Fruit fly (Drosophila melanogaster) whole organism, wandering third instar larva: ENCODE results near the gene CG34282.

ENCODE experiments used
- Abd-B ChIP-seq: fragments of >200 bp; optimal IDR thresholded peaks from 2 replicates; lab custom pipeline; 2017; ENCODE audit warnings: missing biosample characterization, missing genetic modification characterization
- CG32264 ChIP-seq: fragments of 200-800 bp; sonication (Bioruptor generic); optimal IDR thresholded peaks from 2 replicates; lab custom pipeline; 2016; ENCODE audit warnings: missing biosample characterization, missing genetic modification characterization
- CG9705 ChIP-seq: fragments of 200-800 bp; sonication (Bioruptor generic); optimal IDR thresholded peaks from 2 replicates; lab custom pipeline; 2018; ENCODE audit warnings: missing biosample characterization, mild to moderate bottlenecking, missing genetic modification characterization
- CrebA ChIP-seq: fragments of 200-800 bp; sonication (Bioruptor generic); optimal IDR thresholded peaks from 2 replicates; lab custom pipeline; 2016; ENCODE audit warnings: missing biosample characterization, mild to moderate bottlenecking, missing genetic modification characterization, borderline replicate concordance
- Dfd ChIP-seq: fragments of >200 bp; optimal IDR thresholded peaks from 2 replicates; lab custom pipeline; 2017; ENCODE audit warnings: missing biosample characterization, missing genetic modification characterization
- Dif ChIP-seq: fragments of 200-275, 200-300 bp; sonication (Bioruptor generic); optimal IDR thresholded peaks from 2 replicates; lab custom pipeline; 2018; ENCODE audit warnings: missing biosample characterization, missing genetic modification characterization; ENCODE audit not compliant: partially characterized antibody
- GATAd ChIP-seq: sonication (Bioruptor generic); optimal IDR thresholded peaks from 2 replicates; lab custom pipeline; 2016; ENCODE audit warnings: missing biosample characterization, missing genetic modification characterization
- HLH106 ChIP-seq: fragments of 200-800 bp; optimal IDR thresholded peaks from 3 replicates; lab custom pipeline; 2019; ENCODE audit warnings: missing biosample characterization, mild to moderate bottlenecking, missing genetic modification characterization, moderate library complexity
- Hnf4 ChIP-seq: fragments of 200-800 bp; sonication (Bioruptor generic); optimal IDR thresholded peaks from 2 replicates; lab custom pipeline; 2016; ENCODE audit warnings: missing biosample characterization, mild to moderate bottlenecking, missing genetic modification characterization
- Hr78 ChIP-seq: fragments of >200 bp; optimal IDR thresholded peaks from 2 replicates; lab custom pipeline; 2017; ENCODE audit warnings: missing biosample characterization, missing genetic modification characterization
- Hr83 ChIP-seq: fragments of 200-300 bp; sonication (Bioruptor generic); optimal IDR thresholded peaks from 2 replicates; lab custom pipeline; 2016; ENCODE audit warnings: missing biosample characterization, mild to moderate bottlenecking, missing genetic modification characterization, moderate library complexity; ENCODE audit not compliant: poor library complexity, severe bottlenecking
- Jra ChIP-seq: sonication (Bioruptor generic); optimal IDR thresholded peaks from 2 replicates; lab custom pipeline; 2016; ENCODE audit warnings: missing biosample characterization, missing genetic modification characterization
- Mio ChIP-seq: sonication (Bioruptor generic); optimal IDR thresholded peaks from 2 replicates; lab custom pipeline; 2016; ENCODE audit warnings: missing biosample characterization, missing genetic modification characterization
- Myc ChIP-seq: fragments of >200 bp; optimal IDR thresholded peaks from 2 replicates; lab custom pipeline; 2017
- N ChIP-seq: fragments of >200 bp; optimal IDR thresholded peaks from 2 replicates; lab custom pipeline; 2018; ENCODE audit warnings: missing biosample characterization, missing external identifiers, missing genetic modification characterization
- OdsH ChIP-seq: fragments of 200-800 bp; sonication (Bioruptor generic); optimal IDR thresholded peaks from 2 replicates; lab custom pipeline; 2016; ENCODE audit warnings: missing biosample characterization, mild to moderate bottlenecking, missing genetic modification characterization
- Rel ChIP-seq, 2 experiments: fragments of 200-800 bp; sonication (Bioruptor generic) in 1 of 2; optimal IDR thresholded peaks; 2 replicates in 1 of 2; 3 replicates in 1 of 2; lab custom pipeline; 2016 to 2019; ENCODE audit warnings: mild to moderate bottlenecking in 2 of 2, missing biosample characterization in 2 of 2, missing genetic modification characterization in 2 of 2, moderate library complexity in 1 of 2
- Sp1 ChIP-seq: fragments of 200-800 bp; sonication (Bioruptor generic); optimal IDR thresholded peaks from 3 replicates; lab custom pipeline; 2019; ENCODE audit warnings: missing biosample characterization, mild to moderate bottlenecking, missing genetic modification characterization, moderate library complexity
- Vsx2 ChIP-seq: fragments of 200-300, 225-300 bp; sonication (Bioruptor generic); optimal IDR thresholded peaks from 2 replicates; lab custom pipeline; 2018; ENCODE audit warnings: missing biosample characterization, missing genetic modification characterization; ENCODE audit not compliant: partially characterized antibody
- br ChIP-seq: fragments of 200-800 bp; sonication (Bioruptor generic); optimal IDR thresholded peaks from 2 replicates; lab custom pipeline; 2016; ENCODE audit warnings: missing biosample characterization, missing genetic modification characterization
- brk ChIP-seq: fragments of 200-800 bp; sonication (Bioruptor generic); optimal IDR thresholded peaks from 2 replicates; lab custom pipeline; 2016; ENCODE audit warnings: missing biosample characterization, mild to moderate bottlenecking, missing genetic modification characterization
- dl ChIP-seq, 2 experiments: fragments of 175-275, 200-275 bp in 1 of 2; fragments of 200-275 bp in 1 of 2; sonication (Bioruptor generic); optimal IDR thresholded peaks; lab custom pipeline; 2018; ENCODE audit warnings: mild to moderate bottlenecking in 2 of 2, missing biosample characterization in 2 of 2, missing genetic modification characterization in 2 of 2, moderate library complexity in 2 of 2; ENCODE audit not compliant: partially characterized antibody in 2 of 2, insufficient read depth in 1 of 2
- dmrt93B ChIP-seq: fragments of 200-800 bp; sonication (Bioruptor generic); optimal IDR thresholded peaks from 2 replicates; lab custom pipeline; 2018; ENCODE audit warnings: missing biosample characterization, mild to moderate bottlenecking, missing genetic modification characterization
- dsf ChIP-seq: sonication (Bioruptor generic); optimal IDR thresholded peaks from 2 replicates; lab custom pipeline; 2016; ENCODE audit warnings: missing biosample characterization, missing genetic modification characterization, borderline replicate concordance
- ey ChIP-seq: fragments of 200-800 bp; sonication (Bioruptor generic); optimal IDR thresholded peaks from 2 replicates; lab custom pipeline; 2016; ENCODE audit warnings: missing biosample characterization, missing genetic modification characterization
- foxo ChIP-seq, 2 experiments: fragments of 200-800 bp; sonication (Bioruptor generic); optimal IDR thresholded peaks; 2 replicates in 1 of 2; 3 replicates in 1 of 2; lab custom pipeline; 2016 to 2017; ENCODE audit warnings: missing biosample characterization in 2 of 2, missing genetic modification characterization in 2 of 2
- fru ChIP-seq: fragments of 200-800 bp; sonication (Bioruptor generic); optimal IDR thresholded peaks from 3 replicates; lab custom pipeline; 2016; ENCODE audit warnings: missing biosample characterization, mild to moderate bottlenecking, missing genetic modification characterization
- h ChIP-seq: fragments of 200-800 bp; sonication (Bioruptor generic); optimal IDR thresholded peaks from 3 replicates; lab custom pipeline; 2016; ENCODE audit warnings: missing biosample characterization, mild to moderate bottlenecking, missing genetic modification characterization
- jim ChIP-seq: fragments of 175-275, 200-325 bp; sonication (Bioruptor generic); optimal IDR thresholded peaks from 2 replicates; lab custom pipeline; 2016; ENCODE audit warnings: missing biosample characterization, mild to moderate bottlenecking, missing genetic modification characterization
- lola ChIP-seq: fragments of >200 bp; optimal IDR thresholded peaks from 2 replicates; lab custom pipeline; 2017; ENCODE audit warnings: missing biosample characterization, missing genetic modification characterization
- pan ChIP-seq: fragments of >200 bp; optimal IDR thresholded peaks from 2 replicates; lab custom pipeline; 2017
- psq ChIP-seq: fragments of 200-800 bp; sonication (Bioruptor generic); optimal IDR thresholded peaks from 3 replicates; lab custom pipeline; 2017; ENCODE audit warnings: missing biosample characterization, mild to moderate bottlenecking, missing genetic modification characterization, moderate library complexity
- rgr ChIP-seq: fragments of 200-800 bp; sonication (Bioruptor generic); optimal IDR thresholded peaks from 3 replicates; lab custom pipeline; 2016; ENCODE audit warnings: missing biosample characterization, mild to moderate bottlenecking, missing genetic modification characterization
- sage ChIP-seq: fragments of 200-800 bp; sonication (Bioruptor generic); optimal IDR thresholded peaks from 2 replicates; lab custom pipeline; 2016; ENCODE audit warnings: missing biosample characterization, mild to moderate bottlenecking, missing genetic modification characterization
- sv ChIP-seq: fragments of 200-800 bp; sonication (Bioruptor generic); optimal IDR thresholded peaks from 3 replicates; lab custom pipeline; 2016; ENCODE audit warnings: missing biosample characterization, missing genetic modification characterization
- tai ChIP-seq: sonication (Bioruptor generic); optimal IDR thresholded peaks from 2 replicates; lab custom pipeline; 2016; ENCODE audit warnings: missing biosample characterization, missing genetic modification characterization
- usp ChIP-seq: fragments of >200 bp; optimal IDR thresholded peaks from 2 replicates; lab custom pipeline; 2017; ENCODE audit warnings: missing biosample characterization, missing genetic modification characterization
- woc ChIP-seq: sonication (Bioruptor generic); optimal IDR thresholded peaks from 2 replicates; lab custom pipeline; 2016; ENCODE audit warnings: missing biosample characterization, mild to moderate bottlenecking, missing genetic modification characterization

CG34282 gene

dm6 chr3R:18665061-18665460 lies 30.0 kb upstream of the CG34282 start, which contains the start of gene CG31231:
TSS of gene CG31231 (plus strand) at chr3R:18665361.
- TF ChIP-seq usp (GFP tag; lab: Kevin White, UChicago) = no peak
- TF ChIP-seq rgr (GFP tag; lab: Kevin White, UChicago) = no peak
- no peak for TF ChIP-seq dsf (GFP tag; lab: Kevin White, UChicago)
- TF ChIP-seq HLH106 (tag; lab: Kevin White, UChicago) = no peak
- TF ChIP-seq jim (GFP tag; lab: Kevin White, UChicago) = no peak
- TF ChIP-seq CG9705 (GFP tag; lab: Kevin White, UChicago) = no peak
- no peak for TF ChIP-seq Hnf4 (GFP tag; lab: Kevin White, UChicago)
- no peak for TF ChIP-seq Vsx2
- no peak for TF ChIP-seq ey (GFP tag; lab: Kevin White, UChicago)
- TF ChIP-seq, all 38 proteins: peak for 0

- TF ChIP-seq Rel (GFP tag; optimal IDR thresholded peaks at IDR 0.05; lab: Kevin White, UChicago) = no peak
- TF ChIP-seq Rel (tag; optimal IDR thresholded peaks at IDR 0.05; lab: Kevin White, UChicago) = peak; percentile 98
- no peak for TF ChIP-seq N
Measured at dm6 chr3R:18667659-18668248, 27.3 kb upstream of the CG34282 start, which contains the start of gene CG31229. TSS of gene CG31229 (plus strand) at chr3R:18667852.

- no peak for TF ChIP-seq GATAd
- no peak for TF ChIP-seq dmrt93B (GFP tag; lab: Kevin White, UChicago)
- peak; percentile 1 for TF ChIP-seq br
- no peak for TF ChIP-seq ey (GFP tag; lab: Kevin White, UChicago)
- no peak for TF ChIP-seq OdsH
- TF ChIP-seq tai = no peak
- no peak for TF ChIP-seq usp (GFP tag; lab: Kevin White, UChicago)
- peak; percentile 5 for TF ChIP-seq Hr83 (GFP tag; lab: Kevin White, UChicago)
- TF ChIP-seq psq = no peak
- TF ChIP-seq fru = no peak
- TF ChIP-seq jim (GFP tag; lab: Kevin White, UChicago) = peak; percentile 86
- TF ChIP-seq Sp1 (GFP tag; lab: Kevin White, UChicago) = no peak
- TF ChIP-seq CG9705 (GFP tag; lab: Kevin White, UChicago) = no peak
- TF ChIP-seq Hnf4 (GFP tag; lab: Kevin White, UChicago) = no peak
- TF ChIP-seq Dif (GFP tag; lab: Kevin White, UChicago) = peak; percentile 30
- peak; percentile 75 for TF ChIP-seq Vsx2
- no peak for TF ChIP-seq dl (GFP tag; optimal IDR thresholded peaks at IDR 0.05; lab: Kevin White, UChicago; ENCODE audit: insufficient read depth in 1 of 2, partially characterized antibody in 2 of 2)
- TF ChIP-seq Dfd = no peak
- no peak for TF ChIP-seq woc (GFP tag; lab: Kevin White, UChicago)
- no peak for TF ChIP-seq dsf (GFP tag; lab: Kevin White, UChicago)
- no peak for TF ChIP-seq CrebA (GFP tag; lab: Kevin White, UChicago)
- no peak for TF ChIP-seq CG32264 (GFP tag; lab: Kevin White, UChicago)
- TF ChIP-seq HLH106 (tag; lab: Kevin White, UChicago) = no peak
- TF ChIP-seq rgr (GFP tag; lab: Kevin White, UChicago) = no peak
- no peak for TF ChIP-seq N
- TF ChIP-seq h = no peak
- no peak for TF ChIP-seq Abd-B (GFP tag; lab: Kevin White, UChicago)
- no peak for TF ChIP-seq sage (GFP tag; lab: Kevin White, UChicago)
- TF ChIP-seq Jra (GFP tag; lab: Kevin White, UChicago) = no peak
- peak; percentile 22 for TF ChIP-seq Rel (GFP tag; optimal IDR thresholded peaks at IDR 0.05; lab: Kevin White, UChicago)
- TF ChIP-seq Rel (tag; optimal IDR thresholded peaks at IDR 0.05; lab: Kevin White, UChicago) = peak; percentile 75
- no peak for TF ChIP-seq Mio
- TF ChIP-seq brk (GFP tag; lab: Kevin White, UChicago) = no peak
- TF ChIP-seq lola (GFP tag; lab: Kevin White, UChicago) = no peak
- TF ChIP-seq sv (GFP tag; lab: Kevin White, UChicago) = no peak
- TF ChIP-seq Hr78 (GFP tag; lab: Kevin White, UChicago) = no peak
- TF ChIP-seq foxo (GFP tag; optimal IDR thresholded peaks at IDR 0.05; lab: Kevin White, UChicago) = no peak
- no peak for TF ChIP-seq pan (lab: Kevin White, UChicago)
- TF ChIP-seq Myc (lab: Kevin White, UChicago) = no peak
Measured at dm6 chr3R:18669152-18669551, 25.9 kb upstream of the CG34282 start, which contains the start of gene CG7702. TSS of gene CG7702 (plus strand) at chr3R:18669390.
